Worm (Caenorhabditis elegans) whole organism, L2 larva: ENCODE results near the gene cox-5A.

Source experiments
- C34F6.9 ChIP-seq: fragments of 150-350 bp; optimal IDR thresholded peaks from 2 replicates; lab custom pipeline; 2014; ENCODE audit warnings: missing biosample characterization, missing genetic modification characterization
- F13H6.1 ChIP-seq: sonication (generic microtip); optimal IDR thresholded peaks from 2 replicates; lab custom pipeline; 2016; ENCODE audit warnings: missing genetic modification characterization, missing compliant biosample characterization
- R02D3.7 ChIP-seq: fragments of 150-350 bp; optimal IDR thresholded peaks from 2 replicates; lab custom pipeline; 2014; ENCODE audit warnings: missing biosample characterization, missing genetic modification characterization
- Y55F3AM.14 ChIP-seq: fragments of 200-800 bp; sonication (Bioruptor generic); optimal IDR thresholded peaks from 2 replicates; lab custom pipeline; 2018; ENCODE audit warnings: mild to moderate bottlenecking, missing genetic modification characterization, missing compliant biosample characterization
- ZK546.5 ChIP-seq: sonication (generic microtip); optimal IDR thresholded peaks from 2 replicates; lab custom pipeline; 2017; ENCODE audit warnings: missing biosample characterization, missing genetic modification characterization
- alr-1 ChIP-seq: fragments of 150-350 bp; optimal IDR thresholded peaks from 2 replicates; lab custom pipeline; 2014; ENCODE audit warnings: missing biosample characterization, missing genetic modification characterization
- aly-2 ChIP-seq: fragments of 150-350 bp; optimal IDR thresholded peaks from 2 replicates; lab custom pipeline; 2014; ENCODE audit warnings: missing biosample characterization, missing genetic modification characterization
- ama-1 ChIP-seq: fragments of 150-350 bp; optimal IDR thresholded peaks from 2 replicates; lab custom pipeline; 2018; ENCODE audit warnings: inconsistent platforms
- blmp-1 ChIP-seq: sonication (generic microtip); optimal IDR thresholded peaks from 2 replicates; lab custom pipeline; 2017; ENCODE audit warnings: missing genetic modification characterization, mild to moderate bottlenecking, missing compliant biosample characterization, antibody characterized with exemption, moderate library complexity; ENCODE audit not compliant: insufficient read depth
- ceh-16 ChIP-seq: fragments of 150-350 bp; optimal IDR thresholded peaks from 2 replicates; lab custom pipeline; 2014; ENCODE audit warnings: missing biosample characterization, missing genetic modification characterization
- ceh-82 ChIP-seq: fragments of 150-350 bp; optimal IDR thresholded peaks from 2 replicates; lab custom pipeline; 2014; ENCODE audit warnings: missing biosample characterization, missing genetic modification characterization
- crh-2 ChIP-seq: sonication (generic microtip); optimal IDR thresholded peaks from 2 replicates; lab custom pipeline; 2017; ENCODE audit warnings: missing biosample characterization, missing genetic modification characterization
- egl-27 ChIP-seq: sonication (generic microtip); optimal IDR thresholded peaks from 3 replicates; lab custom pipeline; 2017; ENCODE audit warnings: missing biosample characterization, missing genetic modification reagents, missing genetic modification characterization
- elt-1 ChIP-seq: fragments of 150-350 bp; optimal IDR thresholded peaks from 2 replicates; lab custom pipeline; 2014; ENCODE audit warnings: missing biosample characterization, missing genetic modification characterization
- elt-3 ChIP-seq: sonication (generic microtip); optimal IDR thresholded peaks from 2 replicates; lab custom pipeline; 2017; ENCODE audit warnings: missing biosample characterization, missing genetic modification characterization
- fos-1 ChIP-seq: fragments of 150-350 bp; optimal IDR thresholded peaks from 2 replicates; lab custom pipeline; 2014; ENCODE audit warnings: missing biosample characterization, missing genetic modification characterization
- gmeb-1 ChIP-seq: fragments of 150-350 bp; optimal IDR thresholded peaks from 2 replicates; lab custom pipeline; 2014; ENCODE audit warnings: missing biosample characterization, missing genetic modification characterization
- lin-11 ChIP-seq: fragments of 150-350 bp; sonication (generic microtip); optimal IDR thresholded peaks from 2 replicates; lab custom pipeline; 2014; ENCODE audit warnings: missing biosample characterization, missing genetic modification characterization, inconsistent platforms, mixed read lengths
- lin-39 ChIP-seq: fragments of 150-350 bp; optimal IDR thresholded peaks from 2 replicates; lab custom pipeline; 2014; ENCODE audit warnings: missing biosample characterization, missing genetic modification reagents, missing genetic modification characterization
- mbf-1 ChIP-seq: sonication (generic microtip); optimal IDR thresholded peaks from 2 replicates; lab custom pipeline; 2017; ENCODE audit warnings: missing biosample characterization, missing genetic modification characterization
- mdl-1 ChIP-seq, 2 experiments: fragments of 150-350 bp in 1 of 2; sonication (generic microtip) in 1 of 2; optimal IDR thresholded peaks; 2 replicates each; lab custom pipeline; 2017; ENCODE audit warnings: missing biosample characterization in 2 of 2, missing genetic modification characterization in 2 of 2
- nhr-10 ChIP-seq: sonication (generic microtip); optimal IDR thresholded peaks from 2 replicates; lab custom pipeline; 2017; ENCODE audit warnings: missing biosample characterization, missing genetic modification characterization
- nhr-21 ChIP-seq: fragments of 150-350 bp; optimal IDR thresholded peaks from 2 replicates; lab custom pipeline; 2014; ENCODE audit warnings: missing biosample characterization, missing genetic modification characterization
- nhr-23 ChIP-seq: fragments of 150-350 bp; optimal IDR thresholded peaks from 2 replicates; lab custom pipeline; 2014; ENCODE audit warnings: missing biosample characterization, missing genetic modification reagents, missing genetic modification characterization
- nhr-237 ChIP-seq: fragments of 150-350 bp; optimal IDR thresholded peaks from 2 replicates; lab custom pipeline; 2014; ENCODE audit warnings: missing biosample characterization, missing genetic modification characterization
- nhr-25 ChIP-seq: fragments of 150-350 bp; sonication (generic microtip); optimal IDR thresholded peaks from 3 replicates; lab custom pipeline; 2014; ENCODE audit warnings: missing biosample characterization, missing genetic modification characterization
- nhr-77 ChIP-seq: fragments of 150-350 bp; optimal IDR thresholded peaks from 2 replicates; lab custom pipeline; 2014; ENCODE audit warnings: missing biosample characterization, missing genetic modification characterization
- sem-4 ChIP-seq: fragments of 150-350 bp; optimal IDR thresholded peaks from 2 replicates; lab custom pipeline; 2014; ENCODE audit warnings: missing biosample characterization, missing genetic modification reagents, missing genetic modification characterization
- snpc-4 ChIP-seq: fragments of 150-350 bp; optimal IDR thresholded peaks from 2 replicates; lab custom pipeline; 2014; ENCODE audit warnings: missing biosample characterization, missing genetic modification characterization
- zag-1 ChIP-seq: fragments of 150-350 bp; optimal IDR thresholded peaks from 2 replicates; lab custom pipeline; 2014; ENCODE audit warnings: missing biosample characterization, missing genetic modification characterization
- ztf-1 ChIP-seq: fragments of 200-800 bp; sonication (Bioruptor generic); conservative IDR thresholded peaks from 2 replicates; pipeline ENCODE4 v1.3.6; 2022; ENCODE audit warnings: missing genetic modification characterization, missing compliant biosample characterization
- ztf-11 ChIP-seq: sonication (generic microtip); optimal IDR thresholded peaks from 2 replicates; lab custom pipeline; 2017; ENCODE audit warnings: missing biosample characterization, missing genetic modification characterization
- ztf-4 ChIP-seq: fragments of 150-350 bp; optimal IDR thresholded peaks from 2 replicates; lab custom pipeline; 2014; ENCODE audit warnings: missing biosample characterization, missing genetic modification characterization

The cox-5A gene

DNA sequence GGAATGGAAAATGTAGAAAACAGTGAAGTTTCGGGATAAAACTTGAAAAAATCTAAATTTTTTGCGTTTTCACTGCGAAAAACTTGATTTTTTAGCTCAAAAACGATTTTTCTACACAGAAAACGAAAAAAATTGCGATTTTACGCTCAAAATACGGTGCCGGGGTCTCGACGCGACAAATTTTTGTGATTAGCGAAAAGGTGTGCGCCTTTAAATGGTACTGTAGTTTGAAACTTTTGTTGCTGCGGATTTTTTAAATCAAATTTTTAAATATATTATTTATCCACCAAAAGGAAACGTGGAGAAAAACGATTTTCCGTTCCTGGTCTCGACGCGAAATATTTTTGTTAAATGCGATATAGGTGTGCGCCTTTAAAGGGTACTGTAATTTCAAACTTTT lies 1.9 kb downstream of the cox-5A start:
- TF ChIP-seq blmp-1 (tag; lab: Kevin White, UChicago) (no peak), nhr-25 (no peak)

ce11 chrIII:12910365-12910764 lies 5.1 kb downstream of the cox-5A start, which contains the start of gene flp-14:
Gene flp-14 (plus strand): TSS chrIII:12910510.
- TF ChIP-seq ztf-4 (tag; lab: Kevin White, UChicago) (no peak), F13H6.1 (tag; lab: Kevin White, UChicago) (no peak), nhr-25 (no peak), C34F6.9 (tag; lab: Kevin White, UChicago) (no peak), ama-1 (lab: Kevin White, UChicago) (no peak), lin-39 (tag; lab: Kevin White, UChicago) (no peak), fos-1 (tag; lab: Kevin White, UChicago) (no peak), mbf-1 (no peak), gmeb-1 (tag; lab: Kevin White, UChicago) (no peak), nhr-23 (tag; lab: Kevin White, UChicago) (no peak), lin-11 (tag; lab: Kevin White, UChicago) (no peak), blmp-1 (tag; lab: Kevin White, UChicago) (no peak), nhr-10 (tag; lab: Kevin White, UChicago) (no peak), nhr-237 (tag; lab: Kevin White, UChicago) (no peak), nhr-77 (no peak), Y55F3AM.14 (GFP tag; lab: Kevin White, UChicago) (no peak), snpc-4 (no peak), crh-2 (tag; lab: Kevin White, UChicago) (no peak), egl-27 (no peak), elt-3 (tag; lab: Kevin White, UChicago) (no peak)

ce11 chrIII:12916459-12916858 lies 11.2 kb downstream of the cox-5A start:
- no peak for TF ChIP-seq Y55F3AM.14 (GFP tag; lab: Kevin White, UChicago)
- no peak for TF ChIP-seq blmp-1 (tag; lab: Kevin White, UChicago)
- TF ChIP-seq aly-2 (tag; lab: Kevin White, UChicago): no peak
- no peak for TF ChIP-seq sem-4 (tag; lab: Kevin White, UChicago)
- TF ChIP-seq R02D3.7: no peak
- no peak for TF ChIP-seq nhr-23 (tag; lab: Kevin White, UChicago)
- TF ChIP-seq ceh-82 (tag; lab: Kevin White, UChicago): no peak
- no peak for TF ChIP-seq nhr-21 (tag; lab: Kevin White, UChicago)
- no peak for TF ChIP-seq ztf-4 (tag; lab: Kevin White, UChicago)
- no peak for TF ChIP-seq egl-27
- no peak for TF ChIP-seq ZK546.5 (tag; lab: Kevin White, UChicago)
- TF ChIP-seq zag-1 (tag; lab: Kevin White, UChicago): no peak
- no peak for TF ChIP-seq elt-1 (tag; lab: Kevin White, UChicago)
- TF ChIP-seq, all 48 proteins: peak for 0

DNA sequence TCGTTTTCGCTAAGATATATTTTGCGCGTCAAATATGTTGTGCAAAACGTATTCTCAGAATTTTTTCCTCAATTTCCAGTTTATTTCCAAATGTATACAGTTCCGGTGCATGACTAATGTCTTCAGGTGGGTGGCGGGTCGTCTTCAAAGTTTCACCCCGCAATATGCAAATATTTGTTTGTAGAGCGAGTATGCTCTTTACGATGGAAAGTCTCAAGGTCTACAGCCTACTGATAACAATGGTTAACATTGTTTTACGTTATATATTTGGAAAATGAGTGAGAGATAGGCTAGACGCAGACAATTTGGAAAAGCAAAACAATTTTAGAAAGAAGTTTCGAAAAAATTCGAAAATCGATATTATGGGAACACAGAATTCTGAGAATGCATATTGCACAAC lies 12.6 kb downstream of the cox-5A start:
- TF ChIP-seq sem-4 (tag; lab: Kevin White, UChicago) (no peak), fos-1 (tag; lab: Kevin White, UChicago) (peak; percentile 47), crh-2 (tag; lab: Kevin White, UChicago) (peak; percentile 2)

- TF ChIP-seq alr-1 (tag; lab: Kevin White, UChicago): no peak
- no peak for TF ChIP-seq ztf-1 (GFP tag; lab: Robert Waterston, UW)
- no peak for TF ChIP-seq egl-27
- no peak for TF ChIP-seq nhr-237 (tag; lab: Kevin White, UChicago)
- no peak for TF ChIP-seq fos-1 (tag; lab: Kevin White, UChicago)
- TF ChIP-seq R02D3.7: no peak
- no peak for TF ChIP-seq ama-1 (lab: Kevin White, UChicago)
- TF ChIP-seq elt-1 (tag; lab: Kevin White, UChicago): no peak
- TF ChIP-seq nhr-23 (tag; lab: Kevin White, UChicago): no peak
- no peak for TF ChIP-seq lin-11 (tag; lab: Kevin White, UChicago)
- TF ChIP-seq nhr-10 (tag; lab: Kevin White, UChicago): no peak
- no peak for TF ChIP-seq sem-4 (tag; lab: Kevin White, UChicago)
- TF ChIP-seq crh-2 (tag; lab: Kevin White, UChicago): no peak
- no peak for TF ChIP-seq ztf-11 (tag; lab: Kevin White, UChicago)
- TF ChIP-seq ceh-16 (tag; lab: Kevin White, UChicago): no peak
- no peak for TF ChIP-seq nhr-21 (tag; lab: Kevin White, UChicago)
- TF ChIP-seq lin-39 (tag; lab: Kevin White, UChicago): no peak
- TF ChIP-seq mdl-1 (tag; optimal IDR thresholded peaks at IDR 0.05; lab: Kevin White, UChicago): no peak
- TF ChIP-seq gmeb-1 (tag; lab: Kevin White, UChicago): no peak
Observed at ce11 chrIII:12918575-12918974, 13.3 kb downstream of the cox-5A start, which contains the start of gene Y37D8A.16. Gene Y37D8A.16 (minus strand): TSS chrIII:12918675.
